Fruit fly (Drosophila melanogaster) whole organism, embryonic: ENCODE results near the gene CycG.

Experiments used
- Awh ChIP-seq: fragments of 200-800 bp; sonication (Bioruptor generic); IDR thresholded peaks from 2 replicates; pipeline ENCODE4, ENCODE4 v1.3.6; 2022; ENCODE audit warnings: missing biosample characterization, missing genetic modification characterization
- CG14710 ChIP-seq: fragments of 200-800 bp; sonication (Bioruptor generic); optimal IDR thresholded peaks from 3 replicates; lab custom pipeline; 2019; ENCODE audit warnings: missing biosample characterization, mild to moderate bottlenecking, missing genetic modification characterization, moderate library complexity
- CG15011 ChIP-seq: fragments of 200-800 bp; sonication (Bioruptor generic); optimal IDR thresholded peaks from 3 replicates; lab custom pipeline; 2018; ENCODE audit warnings: missing biosample characterization, mild to moderate bottlenecking, missing genetic modification characterization
- CG15601 ChIP-seq: fragments of 200-800 bp; sonication (Bioruptor generic); optimal IDR thresholded peaks from 3 replicates; lab custom pipeline; 2019; ENCODE audit warnings: missing biosample characterization, mild to moderate bottlenecking, missing genetic modification characterization, moderate library complexity
- CG16815 ChIP-seq: fragments of 200-800 bp; sonication (Bioruptor generic); optimal IDR thresholded peaks from 3 replicates; lab custom pipeline; 2017; ENCODE audit warnings: missing biosample characterization, mild to moderate bottlenecking, missing genetic modification characterization
- CG1832 ChIP-seq: fragments of 200-800 bp; sonication (Bioruptor generic); optimal IDR thresholded peaks from 2 replicates; lab custom pipeline; 2017; ENCODE audit warnings: missing biosample characterization, mild to moderate bottlenecking, missing genetic modification characterization, inconsistent platforms
- CG31365 ChIP-seq: fragments of 200-800 bp; sonication (Bioruptor generic); optimal IDR thresholded peaks from 2 replicates; lab custom pipeline; 2018; ENCODE audit warnings: missing biosample characterization, mild to moderate bottlenecking, missing genetic modification characterization
- CG43689 ChIP-seq: fragments of 200-800 bp; sonication (Bioruptor generic); IDR thresholded peaks from 2 replicates; pipeline ENCODE4 v1.3.6; 2022; ENCODE audit warnings: missing biosample characterization, missing genetic modification characterization
- CG4730 ChIP-seq: fragments of 200-800 bp; sonication (Bioruptor generic); IDR thresholded peaks from 2 replicates; pipeline ENCODE4 v1.3.6; 2022; ENCODE audit warnings: missing biosample characterization, missing genetic modification characterization
- CG6689 ChIP-seq: fragments of 200-800 bp; sonication (Bioruptor generic); IDR thresholded peaks from 2 replicates; pipeline ENCODE4 v1.3.6; 2022; ENCODE audit warnings: missing biosample characterization, missing genetic modification characterization
- CG7271 ChIP-seq: fragments of 200-800 bp; sonication (Bioruptor generic); optimal IDR thresholded peaks from 2 replicates; lab custom pipeline; 2018; ENCODE audit warnings: missing biosample characterization, mild to moderate bottlenecking, missing genetic modification characterization, moderate library complexity
- CG7372 ChIP-seq: fragments of 200-800 bp; sonication (Bioruptor generic); IDR thresholded peaks from 2 replicates; pipeline ENCODE4 v1.3.6; 2022; ENCODE audit warnings: missing biosample characterization, missing genetic modification characterization
- CG8089 ChIP-seq: fragments of 200-800 bp; sonication (Bioruptor generic); optimal IDR thresholded peaks from 3 replicates; lab custom pipeline; 2016; ENCODE audit warnings: missing biosample characterization, missing genetic modification characterization
- CG8281 ChIP-seq: fragments of 200-800 bp; sonication (Bioruptor generic); optimal IDR thresholded peaks from 2 replicates; lab custom pipeline; 2018; ENCODE audit warnings: missing biosample characterization, mild to moderate bottlenecking, missing genetic modification characterization, moderate library complexity
- CG9727 ChIP-seq: fragments of 200-800 bp; sonication (Bioruptor generic); optimal IDR thresholded peaks from 3 replicates; lab custom pipeline; 2017; ENCODE audit warnings: missing biosample characterization, mild to moderate bottlenecking, missing genetic modification characterization
- E2f2 ChIP-seq: fragments of 200-800 bp; sonication (Bioruptor generic); IDR thresholded peaks from 2 replicates; pipeline ENCODE4 v1.3.6; 2022; ENCODE audit warnings: missing biosample characterization, missing genetic modification characterization
- Hmx ChIP-seq: fragments of 200-800 bp; sonication (Bioruptor generic); optimal IDR thresholded peaks from 2 replicates; lab custom pipeline; 2016; ENCODE audit warnings: missing biosample characterization, missing genetic modification characterization
- Jarid2 ChIP-seq: fragments of 200-800 bp; sonication (Bioruptor generic); optimal IDR thresholded peaks from 3 replicates; lab custom pipeline; 2017; ENCODE audit warnings: mild to moderate bottlenecking, missing biosample characterization, missing genetic modification reagents, missing genetic modification characterization
- Lhr ChIP-seq: fragments of 200-800 bp; sonication (Bioruptor generic); optimal IDR thresholded peaks from 3 replicates; lab custom pipeline; 2017; ENCODE audit warnings: mild to moderate bottlenecking, missing biosample characterization, missing genetic modification reagents, missing genetic modification characterization
- NC2α ChIP-seq: fragments of 200-800 bp; sonication (Bioruptor generic); optimal IDR thresholded peaks from 2 replicates; lab custom pipeline; 2016; ENCODE audit warnings: missing biosample characterization, missing genetic modification characterization
- Neu2 ChIP-seq: fragments of 200-800 bp; sonication (Bioruptor generic); optimal IDR thresholded peaks from 3 replicates; lab custom pipeline; 2016; ENCODE audit warnings: missing biosample characterization, missing genetic modification characterization, borderline replicate concordance
- PHDP ChIP-seq: fragments of 200-800 bp; sonication (Bioruptor generic); optimal IDR thresholded peaks from 3 replicates; lab custom pipeline; 2018; ENCODE audit warnings: missing biosample characterization, mild to moderate bottlenecking, missing genetic modification characterization, moderate library complexity
- Ptx1 ChIP-seq: fragments of 200-800 bp; sonication (Bioruptor generic); IDR thresholded peaks from 2 replicates; pipeline ENCODE4 v1.3.6; 2022; ENCODE audit warnings: missing biosample characterization, missing genetic modification characterization
- Sox102F ChIP-seq: fragments of 200-800 bp; sonication (Bioruptor generic); optimal IDR thresholded peaks from 2 replicates; lab custom pipeline; 2018; ENCODE audit warnings: missing biosample characterization, mild to moderate bottlenecking, missing genetic modification characterization, moderate library complexity
- Tbp ChIP-seq: fragments of >200 bp; optimal IDR thresholded peaks from 2 replicates; lab custom pipeline; 2018; ENCODE audit warnings: missing biosample characterization, missing genetic modification characterization
- Xrp1 ChIP-seq: fragments of 200-800 bp; sonication (Bioruptor generic); IDR thresholded peaks from 2 replicates; pipeline ENCODE4 v1.3.6; 2022; ENCODE audit warnings: missing biosample characterization, missing genetic modification characterization
- ac ChIP-seq: fragments of 200-800 bp; sonication (Bioruptor generic); optimal IDR thresholded peaks from 3 replicates; lab custom pipeline; 2017; ENCODE audit warnings: missing biosample characterization, mild to moderate bottlenecking, missing genetic modification characterization
- aop ChIP-seq: fragments of 200-800 bp; sonication (Bioruptor generic); IDR thresholded peaks from 2 replicates; pipeline ENCODE4 v1.3.6; 2022; ENCODE audit warnings: missing biosample characterization, missing genetic modification characterization
- bbx ChIP-seq: fragments of 200-800 bp; sonication (Bioruptor generic); IDR thresholded peaks from 2 replicates; pipeline ENCODE4 v1.3.6; 2022; ENCODE audit warnings: missing biosample characterization, missing genetic modification characterization; ENCODE audit not compliant: partially characterized antibody
- dmrt11E ChIP-seq: fragments of 200-800 bp; sonication (Bioruptor generic); optimal IDR thresholded peaks from 3 replicates; lab custom pipeline; 2018; ENCODE audit warnings: missing biosample characterization, mild to moderate bottlenecking, missing genetic modification characterization, moderate library complexity
- dmrt99B ChIP-seq: fragments of 200-800 bp; sonication (Bioruptor generic); optimal IDR thresholded peaks from 2 replicates; lab custom pipeline; 2018; ENCODE audit warnings: missing biosample characterization, mild to moderate bottlenecking, missing genetic modification characterization, moderate library complexity
- gce ChIP-seq: fragments of 200-800 bp; sonication (Bioruptor generic); IDR thresholded peaks from 3 replicates; pipeline ENCODE4 v1.3.6; 2022; ENCODE audit warnings: missing biosample characterization, missing genetic modification characterization
- gfzf ChIP-seq: fragments of 200-800 bp; sonication (Bioruptor generic); optimal IDR thresholded peaks from 2 replicates; lab custom pipeline; 2016; ENCODE audit warnings: missing biosample characterization, mild to moderate bottlenecking, missing genetic modification characterization, moderate library complexity
- grn ChIP-seq: fragments of 200-800 bp; sonication (Bioruptor generic); optimal IDR thresholded peaks from 3 replicates; lab custom pipeline; 2017; ENCODE audit warnings: missing biosample characterization, missing genetic modification characterization
- gsb-n ChIP-seq: fragments of 200-800 bp; sonication (Bioruptor generic); optimal IDR thresholded peaks from 3 replicates; lab custom pipeline; 2018; ENCODE audit warnings: missing biosample characterization, mild to moderate bottlenecking, missing genetic modification characterization
- kni ChIP-seq: fragments of 200-800 bp; sonication (Bioruptor generic); optimal IDR thresholded peaks from 3 replicates; lab custom pipeline; 2017; ENCODE audit warnings: mild to moderate bottlenecking, missing biosample characterization, missing genetic modification reagents, missing genetic modification characterization
- lola ChIP-seq, 3 experiments: fragments of >200 bp in 2 of 3; fragments of 200-800 bp in 1 of 3; sonication (Bioruptor generic) in 1 of 3; optimal IDR thresholded peaks; 2 replicates each; lab custom pipeline; 2017 to 2019; ENCODE audit warnings: missing biosample characterization in 3 of 3, missing genetic modification characterization in 3 of 3, mild to moderate bottlenecking in 1 of 3, moderate library complexity in 1 of 3
- lov ChIP-seq, 2 experiments: fragments of 200-800 bp in 1 of 2; fragments of >200 bp in 1 of 2; sonication (Bioruptor generic) in 1 of 2; IDR thresholded peaks in 1 of 2; optimal IDR thresholded peaks in 1 of 2; 2 replicates in 1 of 2; 3 replicates in 1 of 2; pipeline versions ENCODE4 v1.3.6 to Lab custom; 2017 to 2022; ENCODE audit warnings: missing biosample characterization in 1 of 2, missing genetic modification characterization in 1 of 2
- nau ChIP-seq: fragments of 200-800 bp; sonication (Bioruptor generic); optimal IDR thresholded peaks from 3 replicates; lab custom pipeline; 2017; ENCODE audit warnings: missing biosample characterization, mild to moderate bottlenecking, missing genetic modification characterization, missing genetic modification reagents
- odd ChIP-seq: fragments of 200-800 bp; sonication (Bioruptor generic); optimal IDR thresholded peaks from 2 replicates; lab custom pipeline; 2017; ENCODE audit warnings: missing biosample characterization, mild to moderate bottlenecking, missing genetic modification characterization
- org-1 ChIP-seq: fragments of 200-800 bp; sonication (Bioruptor generic); optimal IDR thresholded peaks from 2 replicates; lab custom pipeline; 2017; ENCODE audit warnings: missing biosample characterization, missing genetic modification characterization
- sens ChIP-seq: fragments of 200-800 bp; sonication (Bioruptor generic); peaks from one replicate; lab custom pipeline; 2016; ENCODE audit warnings: missing biosample characterization, missing genetic modification characterization
- sisA ChIP-seq: fragments of 200-800 bp; sonication (Bioruptor generic); IDR thresholded peaks from 2 replicates; pipeline ENCODE4 v1.3.6; 2022; ENCODE audit warnings: missing biosample characterization, missing genetic modification characterization
- sug ChIP-seq: fragments of 200-800 bp; optimal IDR thresholded peaks from 2 replicates; lab custom pipeline; 2019; ENCODE audit warnings: missing biosample characterization, mild to moderate bottlenecking, missing genetic modification characterization, moderate library complexity
- tin ChIP-seq: fragments of 200-800 bp; sonication (Bioruptor generic); optimal IDR thresholded peaks from 3 replicates; lab custom pipeline; 2016; ENCODE audit warnings: missing biosample characterization, missing genetic modification characterization
- trem ChIP-seq: fragments of 200-800 bp; optimal IDR thresholded peaks from 3 replicates; lab custom pipeline; 2019; ENCODE audit warnings: missing biosample characterization, mild to moderate bottlenecking, missing genetic modification characterization, moderate library complexity
- tup ChIP-seq: fragments of 200-800 bp; sonication (Bioruptor generic); optimal IDR thresholded peaks from 2 replicates; lab custom pipeline; 2016; ENCODE audit warnings: missing biosample characterization, mild to moderate bottlenecking, missing genetic modification characterization, moderate library complexity
- unpg ChIP-seq: fragments of 200-800 bp; sonication (Bioruptor generic); optimal IDR thresholded peaks from 3 replicates; lab custom pipeline; 2018; ENCODE audit warnings: missing biosample characterization, mild to moderate bottlenecking, missing genetic modification characterization, moderate library complexity

Gene CycG

DNA sequence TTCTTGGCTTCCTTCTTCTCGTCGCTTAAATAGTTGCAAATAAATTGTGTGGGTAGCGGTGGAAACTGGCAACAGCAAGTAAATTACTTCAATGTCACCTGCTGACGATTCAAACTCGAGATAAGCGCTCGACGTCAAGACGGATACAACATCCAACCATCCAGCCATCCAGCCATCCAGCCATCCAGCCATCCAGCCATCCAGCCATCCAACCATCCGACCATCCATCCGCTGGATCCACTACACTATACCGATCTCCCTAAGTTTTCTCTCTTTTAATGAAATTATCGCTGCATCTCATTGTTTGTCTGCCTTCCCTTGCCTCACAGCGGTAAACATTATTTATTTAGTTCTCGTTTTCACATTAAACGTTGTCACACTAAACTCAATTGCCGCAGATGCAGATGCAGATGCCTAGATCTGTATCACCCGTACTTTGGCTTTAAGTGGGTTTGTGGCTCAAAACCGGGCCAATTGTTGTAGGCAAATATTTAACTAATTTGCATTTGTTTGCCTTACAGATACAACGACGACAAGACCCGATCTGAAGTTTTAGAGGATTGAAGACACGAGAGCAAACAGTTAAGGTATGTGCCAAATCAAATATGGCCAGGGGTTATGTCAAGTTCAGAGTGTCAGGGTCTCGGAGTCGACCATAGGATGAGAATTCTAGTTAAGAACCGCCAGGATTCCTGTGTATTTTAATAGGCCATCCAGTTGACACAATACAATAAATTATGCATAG lies 63.5 kb downstream of the CycG start (continued):
- TF ChIP-seq CG9727 (GFP tag; lab: Kevin White, UChicago): peak; percentile 27
- TF ChIP-seq unpg (GFP tag; lab: Kevin White, UChicago): peak; percentile 1
- no peak for TF ChIP-seq gsb-n (tag; lab: Kevin White, UChicago)
- peak; percentile 59 for TF ChIP-seq ac
- peak; percentile 27 for TF ChIP-seq dmrt99B (tag; lab: Kevin White, UChicago)
- TF ChIP-seq Awh: peak; percentile 26; the same call in 1 of the 2 replicates
- peak; percentile 24 for TF ChIP-seq odd (GFP tag; lab: Kevin White, UChicago)
- peak; percentile 22 for TF ChIP-seq CG31365
- peak; percentile 15 for TF ChIP-seq CG8089 (GFP tag; lab: Kevin White, UChicago)
- peak; percentile 12 for TF ChIP-seq grn (GFP tag; lab: Kevin White, UChicago)
- no peak for TF ChIP-seq NC2α (GFP tag; lab: Kevin White, UChicago)
- no peak for TF ChIP-seq CG4730 (GFP tag; lab: Robert Waterston, UW)
- TF ChIP-seq trem (tag; lab: Kevin White, UChicago): no peak
- peak in 1 of 3 experiments; percentile 24 for TF ChIP-seq lola (GFP tag; optimal IDR thresholded peaks at IDR 0.05; lab: Kevin White, UChicago)
- peak; percentile 6 for TF ChIP-seq Lhr
- TF ChIP-seq bbx (GFP tag; lab: Robert Waterston, UW): no peak
- no peak for TF ChIP-seq Tbp (GFP tag; lab: Kevin White, UChicago)
- TF ChIP-seq gce (GFP tag; lab: Robert Waterston, UW): 0 out of 3 replicates have a peak, but pooled peaks have one; percentile 43
- TF ChIP-seq Jarid2 (GFP tag; lab: Kevin White, UChicago): peak; percentile 9
- peak; percentile 31 for TF ChIP-seq CG14710
- TF ChIP-seq CG6689 (GFP tag; lab: Robert Waterston, UW): peak; percentile 15; the same call in 1 of the 2 replicates
- TF ChIP-seq aop (GFP tag; lab: Robert Waterston, UW): no peak
- peak; percentile 9 for TF ChIP-seq org-1 (GFP tag; lab: Kevin White, UChicago)
- TF ChIP-seq tin (GFP tag; lab: Kevin White, UChicago): no peak
- no peak for TF ChIP-seq nau
- peak; percentile 53 for TF ChIP-seq CG15601 (tag; lab: Kevin White, UChicago)
- TF ChIP-seq CG15011 (GFP tag; lab: Kevin White, UChicago): no peak
- no peak for TF ChIP-seq lov (optimal IDR thresholded peaks at IDR 0.05; lab: Kevin White, UChicago)
- peak; percentile 78; the same call in 1 of the 3 replicates for TF ChIP-seq lov (GFP tag; IDR thresholded peaks at IDR 0.05; lab: Robert Waterston, UW)
- TF ChIP-seq CG8281 (tag; lab: Kevin White, UChicago): peak; percentile 95
- peak; percentile 47 for TF ChIP-seq dmrt11E (tag; lab: Kevin White, UChicago)
- peak; percentile 40; the same call in 1 of the 2 replicates for TF ChIP-seq Xrp1 (GFP tag; lab: Robert Waterston, UW)
- TF ChIP-seq gfzf: no peak
- TF ChIP-seq E2f2 (GFP tag; lab: Robert Waterston, UW): no peak
- TF ChIP-seq Hmx (GFP tag; lab: Kevin White, UChicago): no peak
- peak; percentile 87 for TF ChIP-seq sens
- TF ChIP-seq sisA (GFP tag; lab: Robert Waterston, UW): no peak
- TF ChIP-seq CG7372: no peak
- TF ChIP-seq CG7271: peak; percentile 16
- TF ChIP-seq Ptx1 (GFP tag; lab: Robert Waterston, UW): no peak
- peak; percentile 6 for TF ChIP-seq Sox102F (GFP tag; lab: Kevin White, UChicago)
- no peak for TF ChIP-seq sug (tag; lab: Kevin White, UChicago)
- TF ChIP-seq PHDP (tag; lab: Kevin White, UChicago): peak; percentile 42
- no peak for TF ChIP-seq CG16815
- no peak for TF ChIP-seq CG1832 (GFP tag; lab: Kevin White, UChicago)
- peak; percentile 37 for TF ChIP-seq kni (GFP tag; lab: Kevin White, UChicago)
- no peak for TF ChIP-seq CG43689 (GFP tag; lab: Robert Waterston, UW)
- no peak for TF ChIP-seq Neu2
- no peak for TF ChIP-seq tup (GFP tag; lab: Kevin White, UChicago)
